Fruit fly (Drosophila melanogaster) whole organism, embryonic: Measurements from ENCODE around the gene SP555.

Source experiments
- Atf6 ChIP-seq: fragments of 200-800 bp; sonication (Bioruptor generic); IDR thresholded peaks from 2 replicates; pipeline ENCODE4 v1.3.6; 2022; ENCODE audit warnings: missing biosample characterization, missing genetic modification characterization
- Blimp-1 ChIP-seq: fragments of 200-800 bp; sonication (Bioruptor generic); optimal IDR thresholded peaks from 3 replicates; lab custom pipeline; 2018; ENCODE audit warnings: missing biosample characterization, missing genetic modification characterization, mild to moderate bottlenecking, moderate library complexity, missing genetic modification reagents
- CG11085 ChIP-seq: fragments of 200-800 bp; sonication (Bioruptor generic); IDR thresholded peaks from 2 replicates; pipeline ENCODE4 v1.3.6; 2022; ENCODE audit warnings: missing biosample characterization, missing genetic modification characterization
- CG11247 ChIP-seq: fragments of 200-800 bp; sonication (Bioruptor generic); IDR thresholded peaks from 2 replicates; pipeline ENCODE4 v1.3.6; 2022; ENCODE audit warnings: missing biosample characterization, missing genetic modification characterization
- CG11456 ChIP-seq: fragments of 200-800 bp; sonication (Bioruptor generic); IDR thresholded peaks from 3 replicates; pipeline ENCODE4 v1.3.6; 2022; ENCODE audit warnings: missing biosample characterization, missing genetic modification characterization
- CG13775 ChIP-seq: fragments of 200-800 bp; sonication (Bioruptor generic); optimal IDR thresholded peaks from 3 replicates; lab custom pipeline; 2017; ENCODE audit warnings: missing biosample characterization, mild to moderate bottlenecking, missing genetic modification characterization
- CG15696 ChIP-seq: fragments of 200-800 bp; sonication (Bioruptor generic); optimal IDR thresholded peaks from 2 replicates; lab custom pipeline; 2019; ENCODE audit warnings: missing biosample characterization, mild to moderate bottlenecking, missing genetic modification characterization, moderate library complexity
- CG1602 ChIP-seq: fragments of 200-800 bp; sonication (Bioruptor generic); optimal IDR thresholded peaks from 3 replicates; lab custom pipeline; 2016; ENCODE audit warnings: missing biosample characterization, missing genetic modification characterization
- CG1647 ChIP-seq: fragments of 200-800 bp; sonication (Bioruptor generic); optimal IDR thresholded peaks from 3 replicates; lab custom pipeline; 2016; ENCODE audit warnings: missing biosample characterization, missing genetic modification characterization
- CG17328 ChIP-seq: fragments of 200-800 bp; sonication (Bioruptor generic); IDR thresholded peaks from 2 replicates; pipeline ENCODE4 v1.3.6; 2022; ENCODE audit warnings: missing biosample characterization, missing genetic modification characterization
- CG17359 ChIP-seq: fragments of 200-800 bp; sonication (Bioruptor generic); optimal IDR thresholded peaks from 3 replicates; lab custom pipeline; 2018; ENCODE audit warnings: missing biosample characterization, mild to moderate bottlenecking, missing genetic modification characterization, moderate library complexity
- CG17612 ChIP-seq: fragments of 200-800 bp; sonication (Bioruptor generic); IDR thresholded peaks from 2 replicates; pipeline ENCODE4 v1.3.6; 2022; ENCODE audit warnings: missing biosample characterization, missing genetic modification characterization
- CG2129 ChIP-seq: fragments of 200-800 bp; sonication (Bioruptor generic); IDR thresholded peaks from 2 replicates; pipeline ENCODE4 v1.3.6; 2022; ENCODE audit warnings: missing biosample characterization, missing genetic modification characterization; ENCODE audit not compliant: partially characterized antibody
- CG2199 ChIP-seq: fragments of 200-800 bp; sonication (Bioruptor generic); IDR thresholded peaks from 3 replicates; pipeline ENCODE4 v1.3.6; 2022; ENCODE audit warnings: missing biosample characterization, missing genetic modification characterization
- CG31441 ChIP-seq: fragments of 200-800 bp; sonication (Bioruptor generic); IDR thresholded peaks from 2 replicates; pipeline ENCODE4 v1.3.6; 2022; ENCODE audit warnings: missing biosample characterization, missing genetic modification characterization
- CG32772 ChIP-seq: fragments of 200-800 bp; sonication (Bioruptor generic); IDR thresholded peaks from 2 replicates; pipeline ENCODE4 v1.3.6; 2022; ENCODE audit warnings: missing biosample characterization, missing genetic modification characterization
- CG4820 ChIP-seq: fragments of 200-800 bp; sonication (Bioruptor generic); optimal IDR thresholded peaks from 3 replicates; lab custom pipeline; 2016; ENCODE audit warnings: missing biosample characterization, missing genetic modification characterization
- CG6689 ChIP-seq: fragments of 200-800 bp; sonication (Bioruptor generic); IDR thresholded peaks from 2 replicates; pipeline ENCODE4 v1.3.6; 2022; ENCODE audit warnings: missing biosample characterization, missing genetic modification characterization
- CG7372 ChIP-seq: fragments of 200-800 bp; sonication (Bioruptor generic); IDR thresholded peaks from 2 replicates; pipeline ENCODE4 v1.3.6; 2022; ENCODE audit warnings: missing biosample characterization, missing genetic modification characterization
- CG7556 ChIP-seq: fragments of 200-800 bp; sonication (Bioruptor generic); optimal IDR thresholded peaks from 2 replicates; lab custom pipeline; 2017; ENCODE audit warnings: missing biosample characterization, mild to moderate bottlenecking, missing genetic modification characterization
- CG9817 ChIP-seq: fragments of 200-800 bp; sonication (Bioruptor generic); optimal IDR thresholded peaks from 2 replicates; lab custom pipeline; 2018; ENCODE audit warnings: missing biosample characterization, mild to moderate bottlenecking, missing genetic modification characterization, moderate library complexity
- CHES-1-like ChIP-seq: fragments of 200-800 bp; sonication (Bioruptor generic); optimal IDR thresholded peaks from 2 replicates; lab custom pipeline; 2016; ENCODE audit warnings: missing biosample characterization, missing genetic modification characterization
- Camta ChIP-seq: fragments of 200-800 bp; sonication (Bioruptor generic); optimal IDR thresholded peaks from 2 replicates; lab custom pipeline; 2016; ENCODE audit warnings: missing biosample characterization, missing genetic modification characterization
- HHEX ChIP-seq: fragments of 200-800 bp; sonication (Bioruptor generic); optimal IDR thresholded peaks from 3 replicates; lab custom pipeline; 2017; ENCODE audit warnings: missing biosample characterization, mild to moderate bottlenecking, missing genetic modification characterization, missing genetic modification reagents
- HLH54F ChIP-seq: fragments of 200-800 bp; sonication (Bioruptor generic); optimal IDR thresholded peaks from 3 replicates; lab custom pipeline; 2016; ENCODE audit warnings: missing biosample characterization, missing genetic modification characterization
- Hr3 ChIP-seq: fragments of 200-800 bp; sonication (Bioruptor generic); optimal IDR thresholded peaks from 3 replicates; lab custom pipeline; 2016; ENCODE audit warnings: missing biosample characterization, missing genetic modification characterization
- Hr51 ChIP-seq, 2 experiments: fragments of 200-800 bp; sonication (Bioruptor generic); optimal IDR thresholded peaks; 2 replicates in 1 of 2; 3 replicates in 1 of 2; lab custom pipeline; 2016 to 2018; ENCODE audit warnings: missing biosample characterization in 2 of 2, missing genetic modification characterization in 2 of 2, mild to moderate bottlenecking in 1 of 2, moderate library complexity in 1 of 2
- MESR4 ChIP-seq: fragments of 200-800 bp; sonication (Bioruptor generic); optimal IDR thresholded peaks from 2 replicates; lab custom pipeline; 2018; ENCODE audit warnings: missing biosample characterization, mild to moderate bottlenecking, missing genetic modification characterization, moderate library complexity
- Mad ChIP-seq: fragments of 200-800 bp; sonication (Bioruptor generic); optimal IDR thresholded peaks from 2 replicates; lab custom pipeline; 2016; ENCODE audit warnings: missing biosample characterization, missing genetic modification characterization
- Nf-YC ChIP-seq: fragments of 200-800 bp; optimal IDR thresholded peaks from 3 replicates; lab custom pipeline; 2019; ENCODE audit warnings: missing biosample characterization, mild to moderate bottlenecking, missing genetic modification characterization, moderate library complexity
- Pdp1 ChIP-seq, 2 experiments: fragments of 200-800 bp; sonication (Bioruptor generic); optimal IDR thresholded peaks; 3 replicates each; lab custom pipeline; 2016; ENCODE audit warnings: missing biosample characterization in 2 of 2, missing genetic modification characterization in 2 of 2, mild to moderate bottlenecking in 1 of 2, moderate library complexity in 1 of 2
- ara ChIP-seq: fragments of 200-800 bp; sonication (Bioruptor generic); IDR thresholded peaks from 2 replicates; pipeline ENCODE4 v1.3.6; 2022; ENCODE audit warnings: missing biosample characterization, missing genetic modification characterization
- bigmax ChIP-seq: fragments of 200-800 bp; sonication (Bioruptor generic); optimal IDR thresholded peaks from 2 replicates; lab custom pipeline; 2018; ENCODE audit warnings: missing biosample characterization, mild to moderate bottlenecking, missing genetic modification characterization
- br ChIP-seq: fragments of >200 bp; optimal IDR thresholded peaks from 2 replicates; lab custom pipeline; 2017
- bsh ChIP-seq, 2 experiments: fragments of 200-800 bp; sonication (Bioruptor generic); optimal IDR thresholded peaks; 2 replicates each; lab custom pipeline; 2017 to 2018; ENCODE audit warnings: mild to moderate bottlenecking in 2 of 2, missing biosample characterization in 2 of 2, missing genetic modification characterization in 2 of 2, moderate library complexity in 1 of 2
- fd96Cb ChIP-seq: fragments of 200-800 bp; sonication (Bioruptor generic); optimal IDR thresholded peaks from 2 replicates; lab custom pipeline; 2018; ENCODE audit warnings: missing biosample characterization, mild to moderate bottlenecking, missing genetic modification characterization, moderate library complexity
- grau ChIP-seq: fragments of 200-800 bp; optimal IDR thresholded peaks from 3 replicates; lab custom pipeline; 2019; ENCODE audit warnings: missing biosample characterization, mild to moderate bottlenecking, missing genetic modification characterization, moderate library complexity
- gro ChIP-seq: fragments of 200-800 bp; sonication (Bioruptor generic); optimal IDR thresholded peaks from 2 replicates; lab custom pipeline; 2016; ENCODE audit warnings: missing biosample characterization, missing genetic modification characterization
- gsb-n ChIP-seq: fragments of 200-800 bp; sonication (Bioruptor generic); optimal IDR thresholded peaks from 3 replicates; lab custom pipeline; 2018; ENCODE audit warnings: missing biosample characterization, mild to moderate bottlenecking, missing genetic modification characterization
- gt ChIP-seq: fragments of 200-800 bp; sonication (Bioruptor generic); IDR thresholded peaks from 2 replicates; pipeline ENCODE4 v1.3.6; 2022; ENCODE audit warnings: missing biosample characterization, missing genetic modification characterization
- her ChIP-seq: fragments of 200-800 bp; sonication (Bioruptor generic); optimal IDR thresholded peaks from 2 replicates; lab custom pipeline; 2016; ENCODE audit warnings: missing biosample characterization, missing genetic modification characterization
- lab ChIP-seq: fragments of 200-800 bp; sonication (Bioruptor generic); optimal IDR thresholded peaks from 3 replicates; lab custom pipeline; 2017; ENCODE audit warnings: missing biosample characterization, missing genetic modification characterization, mild to moderate bottlenecking, moderate library complexity, missing genetic modification reagents
- nerfin-1 ChIP-seq: fragments of 200-800 bp; sonication (Bioruptor generic); optimal IDR thresholded peaks from 3 replicates; lab custom pipeline; 2019; ENCODE audit warnings: missing biosample characterization, mild to moderate bottlenecking, missing genetic modification characterization, moderate library complexity
- nmo ChIP-seq: fragments of 200-800 bp; sonication (Bioruptor generic); optimal IDR thresholded peaks from 2 replicates; lab custom pipeline; 2018; ENCODE audit warnings: missing biosample characterization, mild to moderate bottlenecking, missing genetic modification characterization, moderate library complexity
- otp ChIP-seq: fragments of 200-800 bp; sonication (Bioruptor generic); IDR thresholded peaks from 3 replicates; pipeline ENCODE4, ENCODE4 v1.3.6; 2022; ENCODE audit warnings: missing biosample characterization, missing genetic modification characterization
- psq ChIP-seq: fragments of 200-800 bp; sonication (Bioruptor generic); optimal IDR thresholded peaks from 2 replicates; lab custom pipeline; 2017; ENCODE audit warnings: missing biosample characterization, missing genetic modification characterization
- slbo ChIP-seq: fragments of 200-800 bp; sonication (Bioruptor generic); IDR thresholded peaks from 2 replicates; pipeline ENCODE4 v1.3.6; 2022; ENCODE audit warnings: missing biosample characterization, missing genetic modification characterization
- ssp ChIP-seq: fragments of 200-800 bp; sonication (Bioruptor generic); IDR thresholded peaks from 2 replicates; pipeline ENCODE4 v1.3.6; 2022; ENCODE audit warnings: missing biosample characterization, missing genetic modification characterization
- tin ChIP-seq: fragments of 200-800 bp; sonication (Bioruptor generic); optimal IDR thresholded peaks from 3 replicates; lab custom pipeline; 2016; ENCODE audit warnings: missing biosample characterization, missing genetic modification characterization

SP555 gene

DNA sequence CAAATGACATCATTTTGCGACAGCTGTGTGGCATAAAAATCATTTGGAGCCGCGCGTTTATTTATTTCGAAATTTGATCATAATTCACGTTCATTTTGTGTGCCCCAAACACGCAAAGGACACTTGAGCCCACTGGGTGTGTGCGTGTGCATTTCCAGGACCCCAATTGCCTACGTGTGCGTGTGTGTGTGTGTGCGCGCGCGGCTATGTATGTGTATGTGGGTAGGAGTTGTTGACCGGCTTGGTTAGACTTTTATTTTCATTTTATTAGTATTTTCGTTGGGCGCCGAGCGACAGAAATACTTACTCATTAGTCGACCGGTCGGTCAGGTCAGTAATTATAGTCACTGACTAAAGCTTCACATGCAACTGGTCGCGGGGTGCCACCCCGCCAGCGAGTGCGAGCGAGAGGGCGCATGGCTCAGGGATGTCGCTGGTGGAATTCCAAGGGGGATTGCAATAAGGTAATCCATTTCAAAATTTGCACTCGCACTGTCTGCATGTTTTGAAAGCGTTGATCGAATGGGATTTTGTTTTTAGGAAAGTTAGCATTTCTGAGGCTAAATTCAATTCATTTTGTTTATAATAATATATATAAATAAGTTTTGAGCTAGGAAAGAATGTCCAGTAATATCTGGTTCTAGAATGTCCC is 6.1 kb downstream of the SP555 start (continued):
- TF ChIP-seq Camta (no peak), CG7372 (GFP tag; lab: Robert Waterston, UW) (0 out of 2 replicates have a peak, but pooled peaks have one; percentile 20), otp (GFP tag; lab: Robert Waterston, UW) (peak; percentile 33; the same call in 1 of the 3 replicates), bsh (GFP tag; optimal IDR thresholded peaks at IDR 0.05; lab: Kevin White, UChicago) (peak; percentile 17 to 33), CG11085 (GFP tag; lab: Robert Waterston, UW) (no peak), lab (GFP tag; lab: Kevin White, UChicago) (peak; percentile 65), CG32772 (GFP tag; lab: Robert Waterston, UW) (0 out of 2 replicates have a peak, but pooled peaks have one; percentile 14), CG2129 (GFP tag; lab: Robert Waterston, UW) (no peak), CG15696 (tag; lab: Kevin White, UChicago) (no peak), her (GFP tag; lab: Kevin White, UChicago) (no peak), CG1602 (GFP tag; lab: Kevin White, UChicago) (peak; percentile 2), Nf-YC (tag; lab: Kevin White, UChicago) (peak; percentile 14), CG11247 (peak; percentile 32; the same call in 1 of the 2 replicates), gt (no peak), br (no peak), gro (GFP tag; lab: Kevin White, UChicago) (no peak), gsb-n (tag; lab: Kevin White, UChicago) (peak; percentile 20), Hr51 (GFP tag; optimal IDR thresholded peaks at IDR 0.05; lab: Kevin White, UChicago) (peak in 1 of 2 experiments; percentile 45), CG6689 (GFP tag; lab: Robert Waterston, UW) (0 out of 2 replicates have a peak, but pooled peaks have one; percentile 26), Pdp1 (GFP tag; optimal IDR thresholded peaks at IDR 0.05; lab: Kevin White, UChicago) (peak in 1 of 2 experiments; percentile 32), nmo (GFP tag; lab: Kevin White, UChicago) (peak; percentile 27), CG31441 (GFP tag; lab: Robert Waterston, UW) (no peak), grau (tag; lab: Kevin White, UChicago) (peak; percentile 32), CG2199 (GFP tag; lab: Robert Waterston, UW) (no peak), CG4820 (GFP tag; lab: Kevin White, UChicago) (peak; percentile 32), CG17612 (GFP tag; lab: Robert Waterston, UW) (0 out of 2 replicates have a peak, but pooled peaks have one; percentile 41), CG9817 (tag; lab: Kevin White, UChicago) (peak; percentile 37), bigmax (GFP tag; lab: Kevin White, UChicago) (no peak), MESR4 (no peak), CG17328 (GFP tag; lab: Robert Waterston, UW) (0 out of 2 replicates have a peak, but pooled peaks have one; percentile 42), nerfin-1 (tag; lab: Kevin White, UChicago) (peak; percentile 67), CG7556 (peak; percentile 4), Hr3 (GFP tag; lab: Kevin White, UChicago) (peak; percentile 64), tin (GFP tag; lab: Kevin White, UChicago) (peak; percentile 28), slbo (peak; percentile 78), fd96Cb (peak; percentile 31), Blimp-1 (GFP tag; lab: Kevin White, UChicago) (peak; percentile 14), CG17359 (tag; lab: Kevin White, UChicago) (peak; percentile 46), CHES-1-like (no peak), ara (GFP tag; lab: Robert Waterston, UW) (no peak), HHEX (GFP tag; lab: Kevin White, UChicago) (peak; percentile 69), CG13775 (peak; percentile 46), Atf6 (GFP tag; lab: Robert Waterston, UW) (peak; percentile 63), ssp (no peak), CG11456 (GFP tag; lab: Robert Waterston, UW) (peak; percentile 78), Mad (GFP tag; lab: Kevin White, UChicago) (peak; percentile 38), psq (GFP tag; lab: Kevin White, UChicago) (no peak), HLH54F (GFP tag; lab: Kevin White, UChicago) (peak; percentile 18), CG1647 (GFP tag; lab: Kevin White, UChicago) (peak; percentile 9)
